Fruit fly (Drosophila melanogaster) whole organism, adult: ENCODE measurements around the gene CG42661.
"Not testable (repeated sequence)": the region's sequence is repeated elsewhere in the genome, so short reads cannot be mapped to it uniquely, and the experiment has no call there.

Source experiments
- CG11617 ChIP-seq: fragments of 200-800 bp; sonication (Bioruptor generic); optimal IDR thresholded peaks from 2 replicates; lab custom pipeline; 2017; ENCODE audit warnings: mild to moderate bottlenecking, missing biosample characterization, missing genetic modification reagents, missing genetic modification characterization
- CG12768 ChIP-seq: fragments of 200-800 bp; sonication (Bioruptor generic); optimal IDR thresholded peaks from 2 replicates; lab custom pipeline; 2017; ENCODE audit warnings: missing biosample characterization, missing genetic modification characterization, mild to moderate bottlenecking, moderate library complexity, missing genetic modification reagents
- CG14711 ChIP-seq: fragments of 200-800 bp; sonication (Bioruptor generic); optimal IDR thresholded peaks from 2 replicates; lab custom pipeline; 2018; ENCODE audit warnings: missing biosample characterization, mild to moderate bottlenecking, missing genetic modification characterization, moderate library complexity
- CG1620 ChIP-seq: fragments of 200-800 bp; sonication (Bioruptor generic); optimal IDR thresholded peaks from 2 replicates; lab custom pipeline; 2016; ENCODE audit warnings: missing biosample characterization, missing genetic modification characterization
- CG33017 ChIP-seq: fragments of 200-800 bp; sonication (Bioruptor generic); optimal IDR thresholded peaks from 2 replicates; lab custom pipeline; 2018; ENCODE audit warnings: missing biosample characterization, mild to moderate bottlenecking, missing genetic modification characterization, moderate library complexity
- CG5204 ChIP-seq: fragments of 200-800 bp; sonication (Bioruptor generic); optimal IDR thresholded peaks from 2 replicates; lab custom pipeline; 2016; ENCODE audit warnings: missing biosample characterization, missing genetic modification characterization
- CG7045 ChIP-seq: fragments of 200-800 bp; sonication (Bioruptor generic); optimal IDR thresholded peaks from 2 replicates; lab custom pipeline; 2017; ENCODE audit warnings: missing biosample characterization, mild to moderate bottlenecking, missing genetic modification characterization
- CG7101 ChIP-seq: fragments of 200-800 bp; sonication (Bioruptor generic); optimal IDR thresholded peaks from 2 replicates; lab custom pipeline; 2018; ENCODE audit warnings: missing biosample characterization, mild to moderate bottlenecking, missing genetic modification characterization, moderate library complexity
- Clk ChIP-seq: fragments of 200-800 bp; sonication (Bioruptor generic); optimal IDR thresholded peaks from 2 replicates; lab custom pipeline; 2017; ENCODE audit warnings: missing biosample characterization, missing genetic modification characterization
- Crg-1 ChIP-seq: fragments of 200-800 bp; sonication (Bioruptor generic); optimal IDR thresholded peaks from 2 replicates; lab custom pipeline; 2016; ENCODE audit warnings: missing biosample characterization, missing genetic modification characterization
- Hr96 ChIP-seq: fragments of 200-800 bp; sonication (Bioruptor generic); optimal IDR thresholded peaks from 2 replicates; lab custom pipeline; 2016; ENCODE audit warnings: missing biosample characterization, missing genetic modification characterization
- Mnt ChIP-seq: fragments of 200-800 bp; sonication (Bioruptor generic); optimal IDR thresholded peaks from 2 replicates; lab custom pipeline; 2016; ENCODE audit warnings: missing biosample characterization, mild to moderate bottlenecking, missing genetic modification characterization
- bab1 ChIP-seq: fragments of 200-800 bp; sonication (Bioruptor generic); optimal IDR thresholded peaks from 3 replicates; lab custom pipeline; 2019; ENCODE audit warnings: missing biosample characterization, mild to moderate bottlenecking, missing genetic modification characterization, moderate library complexity
- cic ChIP-seq: fragments of 200-800 bp; sonication (Bioruptor generic); optimal IDR thresholded peaks from 2 replicates; lab custom pipeline; 2017; ENCODE audit warnings: missing biosample characterization, mild to moderate bottlenecking, missing genetic modification characterization, moderate library complexity
- cnc ChIP-seq, 2 experiments: fragments of >200 bp; optimal IDR thresholded peaks; 2 replicates each; lab custom pipeline; 2017
- kay ChIP-seq: fragments of 200-800 bp; sonication (Bioruptor generic); peaks from one replicate; lab custom pipeline; 2016; ENCODE audit warnings: missing biosample characterization, missing genetic modification characterization, borderline replicate concordance
- ovo ChIP-seq: fragments of 200-800 bp; sonication (Bioruptor generic); optimal IDR thresholded peaks from 2 replicates; lab custom pipeline; 2016; ENCODE audit warnings: missing biosample characterization, missing genetic modification characterization
- pad ChIP-seq: fragments of 200-800 bp; sonication (Bioruptor generic); optimal IDR thresholded peaks from 3 replicates; lab custom pipeline; 2017; ENCODE audit warnings: missing biosample characterization, missing genetic modification characterization, mild to moderate bottlenecking, moderate library complexity, missing genetic modification reagents
- tj ChIP-seq: fragments of 200-800 bp; sonication (Bioruptor generic); optimal IDR thresholded peaks from 3 replicates; lab custom pipeline; 2017; ENCODE audit warnings: missing biosample characterization, mild to moderate bottlenecking, missing genetic modification characterization, moderate library complexity
- toe ChIP-seq: fragments of 200-800 bp; sonication (Bioruptor generic); optimal IDR thresholded peaks from 2 replicates; lab custom pipeline; 2016; ENCODE audit warnings: missing biosample characterization, missing genetic modification characterization

The CG42661 gene

dm6 chr3L:7496097-7496496 lies 30.8 kb downstream of the CG42661 start, which contains the start of gene Cyp4d8:
Cyp4d8 (minus strand) TSS chr3L:7496197.
- TF ChIP-seq tj (no peak), cic (peak; percentile 23)

dm6 chr3L:7498731-7499130 lies 33.4 kb downstream of the CG42661 start, which contains the start of gene CG8539:
CG8539 (minus strand) TSS chr3L:7498831.
- TF ChIP-seq cnc (optimal IDR thresholded peaks at IDR 0.05; lab: Kevin White, UChicago); CG14711 (tag; lab: Kevin White, UChicago); CG33017: not testable (repeated sequence)

- TF ChIP-seq CG33017, result no peak
Observed at dm6 chr3L:7506117-7506516, 40.8 kb downstream of the CG42661 start, which contains the start of gene CG7548. CG7548 (minus strand) TSS chr3L:7506217.

DNA sequence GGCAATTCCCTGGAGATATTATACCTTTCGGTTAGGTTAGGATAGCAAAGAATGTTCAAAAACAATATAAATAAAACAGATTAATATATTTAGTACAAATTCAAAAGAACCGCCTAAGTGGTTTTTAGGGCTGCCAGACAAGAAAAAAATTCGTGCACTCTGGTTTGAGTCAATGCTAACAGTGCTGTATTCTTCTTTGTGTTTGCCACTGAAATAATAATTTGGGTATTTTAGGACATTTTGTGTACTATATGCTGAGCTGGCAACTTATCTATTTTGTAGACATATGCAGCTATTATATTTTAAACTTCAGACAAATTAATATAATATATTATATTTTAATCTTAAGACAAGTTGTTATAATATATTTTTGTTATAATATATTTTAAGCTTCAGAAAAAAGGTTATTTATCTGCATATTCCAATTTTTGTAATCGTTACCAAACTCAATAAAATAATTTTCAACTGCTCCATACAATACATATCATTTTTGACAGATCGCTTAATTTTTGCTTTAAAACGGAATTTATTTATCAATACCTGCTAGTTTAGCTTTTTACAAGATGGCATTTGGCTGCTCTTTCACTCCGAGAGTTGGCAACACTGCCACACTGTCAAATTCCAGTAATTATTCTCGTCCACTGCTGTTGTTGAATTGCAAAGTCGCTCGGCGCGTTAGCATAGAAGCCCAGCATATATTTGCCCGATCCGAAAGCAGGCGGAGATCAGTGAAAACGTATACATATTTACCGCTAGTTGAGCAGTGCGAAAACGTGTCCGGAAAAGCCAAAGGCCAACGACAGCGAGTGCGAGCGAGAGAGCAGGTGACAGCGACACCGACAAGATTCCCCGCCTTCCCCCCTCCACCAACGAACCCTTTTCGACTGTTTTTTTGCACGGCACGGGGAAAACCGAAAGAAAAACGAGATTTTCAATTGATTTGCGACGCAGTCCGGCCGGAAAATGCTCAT lies 45.4 kb downstream of the CG42661 start, which contains the start of gene CG7546:
Gene CG7546 (plus strand): TSS at position 573 of the 971 bp plus-strand sequence.
- TF ChIP-seq toe (GFP tag; lab: Kevin White, UChicago), result no peak
- no peak for TF ChIP-seq Crg-1 (GFP tag; lab: Kevin White, UChicago)
- TF ChIP-seq Hr96 (GFP tag; lab: Kevin White, UChicago), result peak; percentile 23
- no peak for TF ChIP-seq CG1620 (GFP tag; lab: Kevin White, UChicago)
- peak; percentile 12 for TF ChIP-seq cic
- TF ChIP-seq Clk, result no peak
- TF ChIP-seq CG7101 (tag; lab: Kevin White, UChicago), result no peak
- no peak for TF ChIP-seq cnc (optimal IDR thresholded peaks at IDR 0.05; lab: Kevin White, UChicago)
- TF ChIP-seq ovo (GFP tag; lab: Kevin White, UChicago), result peak; percentile 45
- peak; percentile 25 for TF ChIP-seq bab1
- TF ChIP-seq pad (GFP tag; lab: Kevin White, UChicago), result peak; percentile 43
- TF ChIP-seq CG33017, result peak; percentile 13
- TF ChIP-seq CG12768 (GFP tag; lab: Kevin White, UChicago), result no peak
- peak; percentile 50 for TF ChIP-seq CG5204 (GFP tag; lab: Kevin White, UChicago)
- no peak for TF ChIP-seq kay (GFP tag; lab: Kevin White, UChicago)
- peak; percentile 68 for TF ChIP-seq Mnt
- peak; percentile 82 for TF ChIP-seq tj
- TF ChIP-seq CG7045 (GFP tag; lab: Kevin White, UChicago), result no peak
- peak; percentile 64 for TF ChIP-seq CG14711 (tag; lab: Kevin White, UChicago)
- TF ChIP-seq CG11617, result no peak
